Worm (Caenorhabditis elegans) whole organism, L4 larva: ENCODE measurements around the gene cyp-35A4.

Experiments used
- F49E8.2 ChIP-seq: sonication (generic microtip); optimal IDR thresholded peaks from 2 replicates; lab custom pipeline; 2016; ENCODE audit warnings: missing compliant biosample characterization, mild to moderate bottlenecking, missing genetic modification characterization, borderline replicate concordance
- R02D3.7 ChIP-seq: fragments of 150-350 bp; sonication (generic microtip); optimal IDR thresholded peaks from 3 replicates; lab custom pipeline; 2014; ENCODE audit warnings: missing biosample characterization, missing genetic modification characterization
- T20F7.1 ChIP-seq: fragments of 200-800 bp; sonication (Bioruptor generic); optimal IDR thresholded peaks from 2 replicates; lab custom pipeline; 2018; ENCODE audit warnings: mild to moderate bottlenecking, missing genetic modification characterization, missing compliant biosample characterization
- ZK337.2 ChIP-seq: fragments of 200-800 bp; sonication (Bioruptor generic); IDR thresholded peaks from 2 replicates; pipeline ENCODE4 v1.3.6; 2022; ENCODE audit warnings: missing genetic modification reagents, missing genetic modification characterization, missing compliant biosample characterization
- ZK546.5 ChIP-seq, 2 experiments: sonication (generic microtip); optimal IDR thresholded peaks; 2 replicates each; lab custom pipeline; 2017; ENCODE audit warnings: missing biosample characterization in 2 of 2, missing genetic modification characterization in 2 of 2
- aly-2 ChIP-seq: sonication (generic microtip); optimal IDR thresholded peaks from 2 replicates; lab custom pipeline; 2018; ENCODE audit warnings: missing biosample characterization, missing genetic modification characterization
- cey-2 ChIP-seq: sonication (generic microtip); optimal IDR thresholded peaks from 3 replicates; lab custom pipeline; 2017; ENCODE audit warnings: missing genetic modification characterization, mild to moderate bottlenecking, missing compliant biosample characterization, antibody characterized with exemption, borderline replicate concordance; ENCODE audit not compliant: insufficient read depth
- daf-16 ChIP-seq, 3 experiments: sonication (generic microtip); optimal IDR thresholded peaks; 2 replicates each; lab custom pipeline; 2016 to 2017; ENCODE audit warnings: missing genetic modification characterization in 3 of 3, missing genetic modification reagents in 3 of 3, mild to moderate bottlenecking in 2 of 3, missing compliant biosample characterization in 2 of 3, missing biosample characterization in 1 of 3, moderate library complexity in 1 of 3
- dmd-6 ChIP-seq: fragments of 200-800 bp; sonication (Bioruptor generic); IDR thresholded peaks from 2 replicates; pipeline ENCODE4 v1.3.6; 2022; ENCODE audit warnings: missing genetic modification reagents, missing genetic modification characterization, missing compliant biosample characterization
- dpl-1 ChIP-seq: fragments of 150-350 bp; optimal IDR thresholded peaks from 2 replicates; lab custom pipeline; 2014; ENCODE audit warnings: missing biosample characterization, missing genetic modification reagents, missing genetic modification characterization
- dve-1 ChIP-seq: sonication (generic microtip); optimal IDR thresholded peaks from 2 replicates; lab custom pipeline; 2017; ENCODE audit warnings: antibody characterized with exemption, mild to moderate bottlenecking, missing genetic modification characterization, missing compliant biosample characterization; ENCODE audit not compliant: insufficient read depth
- hif-1 ChIP-seq, 2 experiments: sonication (generic microtip); optimal IDR thresholded peaks; 2 replicates each; lab custom pipeline; 2016 to 2017; ENCODE audit warnings: missing compliant biosample characterization in 2 of 2, missing genetic modification characterization in 2 of 2, missing genetic modification reagents in 2 of 2, missing genotype in 2 of 2, mild to moderate bottlenecking in 1 of 2
- hlh-11 ChIP-seq: fragments of 200-800 bp; sonication (Bioruptor generic); optimal IDR thresholded peaks from 2 replicates; lab custom pipeline; 2018; ENCODE audit warnings: mild to moderate bottlenecking, missing genetic modification characterization, missing compliant biosample characterization
- hlh-30 ChIP-seq: sonication (generic microtip); optimal IDR thresholded peaks from 2 replicates; lab custom pipeline; 2017; ENCODE audit warnings: antibody characterized with exemption, mild to moderate bottlenecking, missing genetic modification characterization, missing compliant biosample characterization; ENCODE audit not compliant: insufficient read depth
- jun-1 ChIP-seq: fragments of 150-350 bp; optimal IDR thresholded peaks from 2 replicates; lab custom pipeline; 2014; ENCODE audit warnings: missing biosample characterization, missing genetic modification reagents, missing genetic modification characterization
- lin-1 ChIP-seq: fragments of 200-800 bp; sonication (Bioruptor generic); IDR thresholded peaks from 2 replicates; pipeline ENCODE4 v1.3.6; 2022; ENCODE audit warnings: missing genetic modification reagents, missing genetic modification characterization, missing compliant biosample characterization
- lir-3 ChIP-seq: sonication (generic microtip); optimal IDR thresholded peaks from 2 replicates; lab custom pipeline; 2016; ENCODE audit warnings: mild to moderate bottlenecking, missing genetic modification characterization, missing compliant biosample characterization
- lsy-2 ChIP-seq, 2 experiments: fragments of 150-350 bp in 1 of 2; sonication (generic microtip) in 1 of 2; optimal IDR thresholded peaks; 2 replicates each; lab custom pipeline; 2014 to 2017; ENCODE audit warnings: missing biosample characterization in 2 of 2, missing genetic modification characterization in 2 of 2
- mdt-29 ChIP-seq: fragments of 200-800 bp; sonication (Bioruptor generic); IDR thresholded peaks from 2 replicates; pipeline ENCODE4 v1.3.6; 2022; ENCODE audit warnings: missing genetic modification reagents, missing genetic modification characterization, missing compliant biosample characterization
- mxl-3 ChIP-seq: fragments of 200-800 bp; sonication (Bioruptor generic); optimal IDR thresholded peaks from 2 replicates; lab custom pipeline; 2018; ENCODE audit warnings: mild to moderate bottlenecking, missing genetic modification characterization, missing compliant biosample characterization
- nhr-102 ChIP-seq: sonication (generic microtip); optimal IDR thresholded peaks from 2 replicates; lab custom pipeline; 2016; ENCODE audit warnings: mild to moderate bottlenecking, missing genetic modification characterization, moderate library complexity, missing compliant biosample characterization
- nhr-111 ChIP-seq: fragments of 200-800 bp; sonication (Bioruptor generic); optimal IDR thresholded peaks from 2 replicates; lab custom pipeline; 2018; ENCODE audit warnings: mild to moderate bottlenecking, missing genetic modification characterization, missing compliant biosample characterization
- nhr-237 ChIP-seq: sonication (generic microtip); optimal IDR thresholded peaks from 2 replicates; lab custom pipeline; 2017; ENCODE audit warnings: missing biosample characterization, missing genetic modification characterization
- nhr-25 ChIP-seq: sonication (generic microtip); optimal IDR thresholded peaks from 2 replicates; lab custom pipeline; 2017; ENCODE audit warnings: missing genetic modification characterization, mild to moderate bottlenecking, missing compliant biosample characterization, antibody characterized with exemption, moderate library complexity, borderline replicate concordance; ENCODE audit not compliant: insufficient read depth
- nhr-28 ChIP-seq: fragments of 150-350 bp; optimal IDR thresholded peaks from 2 replicates; lab custom pipeline; 2014; ENCODE audit warnings: missing biosample characterization, missing genetic modification characterization
- nhr-41 ChIP-seq: fragments of 200-800 bp; sonication (Bioruptor generic); IDR thresholded peaks from 2 replicates; pipeline ENCODE4 v1.3.6; 2022; ENCODE audit warnings: missing genetic modification reagents, missing genetic modification characterization, missing compliant biosample characterization
- nhr-48 ChIP-seq: sonication (generic microtip); optimal IDR thresholded peaks from 2 replicates; lab custom pipeline; 2016; ENCODE audit warnings: mild to moderate bottlenecking, missing genetic modification characterization, missing compliant biosample characterization
- nhr-6 ChIP-seq: fragments of 150-350 bp; optimal IDR thresholded peaks from 2 replicates; lab custom pipeline; 2014; ENCODE audit warnings: missing biosample characterization, missing genetic modification characterization
- nhr-77 ChIP-seq: fragments of 150-350 bp; optimal IDR thresholded peaks from 2 replicates; lab custom pipeline; 2014; ENCODE audit warnings: missing biosample characterization, missing genetic modification characterization
- pha-4 ChIP-seq, 2 experiments: fragments of 150-350 bp in 1 of 2; fragments of 200-800 bp in 1 of 2; sonication (Bioruptor generic) in 1 of 2; IDR thresholded peaks in 1 of 2; optimal IDR thresholded peaks in 1 of 2; 2 replicates each; pipeline versions ENCODE4 v1.3.6 to Lab custom; 2014 to 2022; ENCODE audit warnings: missing genetic modification characterization in 2 of 2, missing genetic modification reagents in 2 of 2, missing biosample characterization in 1 of 2, missing compliant biosample characterization in 1 of 2
- php-3 ChIP-seq: fragments of 200-800 bp; sonication (Bioruptor generic); IDR thresholded peaks from 2 replicates; pipeline ENCODE4 v1.3.6; 2022; ENCODE audit warnings: missing genetic modification reagents, missing genetic modification characterization, missing compliant biosample characterization
- pqm-1 ChIP-seq: sonication (generic microtip); optimal IDR thresholded peaks from 2 replicates; lab custom pipeline; 2017; ENCODE audit warnings: missing biosample characterization, missing genetic modification characterization
- rbr-2 ChIP-seq: sonication (generic microtip); optimal IDR thresholded peaks from 2 replicates; lab custom pipeline; 2016; ENCODE audit warnings: missing genotype, missing genetic modification characterization, missing compliant biosample characterization
- vab-7 ChIP-seq: fragments of 200-800 bp; sonication (Bioruptor generic); IDR thresholded peaks from 2 replicates; pipeline ENCODE4 v1.3.6; 2022; ENCODE audit warnings: missing genetic modification reagents, missing genetic modification characterization, missing compliant biosample characterization
- zfp-2 ChIP-seq: sonication (generic microtip); optimal IDR thresholded peaks from 2 replicates; lab custom pipeline; 2016; ENCODE audit warnings: mild to moderate bottlenecking, missing genetic modification characterization, missing compliant biosample characterization
- zip-2 ChIP-seq: fragments of 150-350 bp; optimal IDR thresholded peaks from 2 replicates; lab custom pipeline; 2014; ENCODE audit warnings: missing biosample characterization, missing genetic modification characterization
- ztf-11 ChIP-seq: fragments of 150-350 bp; optimal IDR thresholded peaks from 2 replicates; lab custom pipeline; 2014; ENCODE audit warnings: missing biosample characterization, missing genetic modification characterization
- ztf-7 ChIP-seq: fragments of 150-350 bp; optimal IDR thresholded peaks from 2 replicates; lab custom pipeline; 2014; ENCODE audit warnings: missing biosample characterization, missing genetic modification characterization

Gene cyp-35A4

ce11 chrV:4019188-4019587 is 12.2 kb upstream of the cyp-35A4 start, which contains the start of gene K09D9.3 (continued):
- TF ChIP-seq vab-7 (GFP tag; lab: Robert Waterston, UW) (no peak), nhr-41 (no peak)

DNA sequence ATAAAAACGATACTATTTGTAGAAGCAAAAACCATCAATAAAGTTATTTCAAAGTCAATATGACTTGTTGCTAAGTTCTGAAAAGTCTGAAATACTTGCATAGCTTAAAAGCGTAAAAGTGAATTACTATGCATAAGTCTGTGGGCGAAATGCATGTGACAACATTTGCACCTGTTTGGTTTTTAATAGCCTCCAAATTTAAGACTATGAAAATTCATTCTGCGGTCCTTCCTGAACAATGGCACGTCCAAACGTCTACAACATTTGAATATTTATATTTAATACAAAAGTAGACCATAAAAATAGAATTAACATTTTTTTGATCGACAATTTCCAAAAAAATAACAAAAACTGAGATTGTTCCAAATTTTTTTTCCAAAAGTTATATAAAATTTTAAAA is 9.6 kb upstream of the cyp-35A4 start, which contains the start of gene K09D9.14:
Gene K09D9.14 (minus strand): TSS at position 101 of the 400 bp plus-strand sequence.
- TF ChIP-seq F49E8.2 (no peak), nhr-6 (no peak), nhr-48 (tag; lab: Kevin White, UChicago) (no peak)

ce11 chrV:4022309-4022708 is 9.1 kb upstream of the cyp-35A4 start, which contains the start of gene cyp-35A3:
Gene cyp-35A3 (plus strand): TSS chrV:4022609.
- TF ChIP-seq nhr-237 = no peak
- TF ChIP-seq lsy-2 (tag; optimal IDR thresholded peaks at IDR 0.05; lab: Kevin White, UChicago) = no peak
- TF ChIP-seq vab-7 (GFP tag; lab: Robert Waterston, UW) = no peak
- TF ChIP-seq ZK546.5 (tag; optimal IDR thresholded peaks at IDR 0.05; lab: Kevin White, UChicago) = no peak
- TF ChIP-seq lir-3 (tag; lab: Kevin White, UChicago) = no peak
- no peak for TF ChIP-seq hlh-11 (tag; lab: Kevin White, UChicago)
- TF ChIP-seq ZK337.2 = no peak
- no peak for TF ChIP-seq hif-1 (tag; optimal IDR thresholded peaks at IDR 0.05; lab: Kevin White, UChicago)
- no peak for TF ChIP-seq nhr-41
- TF ChIP-seq mxl-3 = no peak
- TF ChIP-seq pqm-1 (tag; lab: Kevin White, UChicago) = no peak
- no peak for TF ChIP-seq nhr-111 (GFP tag; lab: Kevin White, UChicago)
- TF ChIP-seq cey-2 (tag; lab: Kevin White, UChicago) = no peak
- no peak for TF ChIP-seq ztf-11 (tag; lab: Kevin White, UChicago)
- no peak for TF ChIP-seq rbr-2 (tag; lab: Kevin White, UChicago)
- TF ChIP-seq zfp-2 = no peak

ce11 chrV:4024777-4025176 is 6.6 kb upstream of the cyp-35A4 start, which contains the start of gene K09D9.1:
Gene K09D9.1 (plus strand): TSS chrV:4025047.
- TF ChIP-seq nhr-28 (peak; percentile 81), lin-1 (GFP tag; lab: Robert Waterston, UW) (0 out of 2 replicates have a peak, but pooled peaks have one; percentile 45), R02D3.7 (tag; lab: Kevin White, UChicago) (no peak), T20F7.1 (GFP tag; lab: Kevin White, UChicago) (peak; percentile 70), mdt-29 (no peak), vab-7 (GFP tag; lab: Robert Waterston, UW) (no peak), aly-2 (tag; lab: Kevin White, UChicago) (no peak), hlh-30 (tag; lab: Kevin White, UChicago) (peak; percentile 79), daf-16 (GFP tag; optimal IDR thresholded peaks at IDR 0.05; lab: Kevin White, UChicago) (peak in 1 of 2 experiments; percentile 57), daf-16 (tag; optimal IDR thresholded peaks at IDR 0.05; lab: Kevin White, UChicago) (peak; percentile 95), nhr-6 (peak; percentile 17), jun-1 (tag; lab: Kevin White, UChicago) (no peak), hlh-11 (tag; lab: Kevin White, UChicago) (peak; percentile 84), nhr-41 (peak; percentile 58; the same call in 1 of the 2 replicates), pqm-1 (tag; lab: Kevin White, UChicago) (peak; percentile 75), nhr-102 (tag; lab: Kevin White, UChicago) (peak; percentile 66), nhr-77 (tag; lab: Kevin White, UChicago) (peak; percentile 86), dmd-6 (GFP tag; lab: Robert Waterston, UW) (peak; percentile 97), dve-1 (tag; lab: Kevin White, UChicago) (peak; percentile 93), php-3 (GFP tag; lab: Robert Waterston, UW) (peak; percentile 78), ztf-7 (tag; lab: Kevin White, UChicago) (peak; percentile 67), pha-4 (GFP tag; IDR thresholded peaks at IDR 0.05; lab: Robert Waterston, UW) (peak; percentile 38; the same call in 1 of the 2 replicates), pha-4 (tag; optimal IDR thresholded peaks at IDR 0.05; lab: Kevin White, UChicago) (peak; percentile 29), nhr-25 (no peak), zip-2 (tag; lab: Kevin White, UChicago) (peak; percentile 95), F49E8.2 (no peak), nhr-48 (tag; lab: Kevin White, UChicago) (peak; percentile 45), dpl-1 (GFP tag; lab: Kevin White, UChicago) (peak; percentile 14)
